Worm (Caenorhabditis elegans) whole organism, early embryonic: ENCODE measurements around the gene F28B12.1.

Experiments used
- B0310.2 ChIP-seq: sonication (generic microtip); optimal IDR thresholded peaks from 2 replicates; lab custom pipeline; 2016; ENCODE audit warnings: mild to moderate bottlenecking, missing genetic modification characterization, missing compliant biosample characterization
- F13C5.2 ChIP-seq: sonication (generic microtip); optimal IDR thresholded peaks from 2 replicates; lab custom pipeline; 2017; ENCODE audit warnings: mild to moderate bottlenecking, missing genetic modification characterization, inconsistent platforms, missing compliant biosample characterization
- aly-1 ChIP-seq: sonication (generic microtip); optimal IDR thresholded peaks from 2 replicates; lab custom pipeline; 2016; ENCODE audit warnings: missing genetic modification characterization, missing compliant biosample characterization
- ama-1 ChIP-seq: fragments of 150-350 bp; optimal IDR thresholded peaks from 2 replicates; lab custom pipeline; 2014
- ceh-13 ChIP-seq: fragments of 200-800 bp; sonication (Bioruptor generic); optimal IDR thresholded peaks from 2 replicates; lab custom pipeline; 2018; ENCODE audit warnings: mild to moderate bottlenecking, missing genetic modification characterization, missing compliant biosample characterization
- ceh-36 ChIP-seq: sonication (generic microtip); optimal IDR thresholded peaks from 2 replicates; lab custom pipeline; 2016; ENCODE audit warnings: missing genetic modification characterization, inconsistent platforms, missing compliant biosample characterization
- ets-7 ChIP-seq: sonication (generic microtip); optimal IDR thresholded peaks from 2 replicates; lab custom pipeline; 2016; ENCODE audit warnings: missing genotype, missing genetic modification characterization, missing compliant biosample characterization
- flt-1 ChIP-seq: fragments of 200-800 bp; sonication (Bioruptor generic); IDR thresholded peaks from 2 replicates; pipeline ENCODE4 v1.3.6; 2022; ENCODE audit warnings: missing genetic modification characterization, missing compliant biosample characterization
- hmbx-1 ChIP-seq: sonication (generic microtip); optimal IDR thresholded peaks from 2 replicates; lab custom pipeline; 2016; ENCODE audit warnings: mild to moderate bottlenecking, missing genetic modification characterization, missing compliant biosample characterization
- hmg-4 ChIP-seq: fragments of 200-800 bp; sonication (Bioruptor generic); optimal IDR thresholded peaks from 2 replicates; lab custom pipeline; 2018; ENCODE audit warnings: mild to moderate bottlenecking, missing genetic modification characterization, missing compliant biosample characterization
- hnd-1 ChIP-seq: sonication (generic microtip); optimal IDR thresholded peaks from 2 replicates; lab custom pipeline; 2016; ENCODE audit warnings: missing genetic modification characterization, missing compliant biosample characterization
- pes-1 ChIP-seq: fragments of 200-800 bp; sonication (Bioruptor generic); IDR thresholded peaks from 2 replicates; pipeline ENCODE4 v1.3.6; 2022; ENCODE audit warnings: missing genetic modification reagents, missing genetic modification characterization, missing compliant biosample characterization
- scrt-1 ChIP-seq: fragments of 200-800 bp; sonication (Bioruptor generic); IDR thresholded peaks from 2 replicates; pipeline ENCODE4 v1.3.6; 2022; ENCODE audit warnings: missing genetic modification characterization, missing compliant biosample characterization
- sea-1 ChIP-seq: fragments of 200-800 bp; sonication (Bioruptor generic); conservative IDR thresholded peaks from 2 replicates; pipeline ENCODE4 v1.3.6; 2022; ENCODE audit warnings: missing genetic modification characterization, missing compliant biosample characterization
- tbx-11 ChIP-seq: fragments of 200-800 bp; sonication (Bioruptor generic); IDR thresholded peaks from 2 replicates; pipeline ENCODE4 v1.3.6; 2022; ENCODE audit warnings: missing genetic modification characterization, missing compliant biosample characterization
- tbx-37 ChIP-seq: fragments of 200-800 bp; sonication (Bioruptor generic); conservative IDR thresholded peaks from 2 replicates; pipeline ENCODE4 v1.3.6; 2022; ENCODE audit warnings: missing genetic modification reagents, missing genetic modification characterization, missing compliant biosample characterization
- tra-4 ChIP-seq: sonication (generic microtip); optimal IDR thresholded peaks from 2 replicates; lab custom pipeline; 2017; ENCODE audit warnings: missing genetic modification characterization, missing compliant biosample characterization

F28B12.1 gene

DNA sequence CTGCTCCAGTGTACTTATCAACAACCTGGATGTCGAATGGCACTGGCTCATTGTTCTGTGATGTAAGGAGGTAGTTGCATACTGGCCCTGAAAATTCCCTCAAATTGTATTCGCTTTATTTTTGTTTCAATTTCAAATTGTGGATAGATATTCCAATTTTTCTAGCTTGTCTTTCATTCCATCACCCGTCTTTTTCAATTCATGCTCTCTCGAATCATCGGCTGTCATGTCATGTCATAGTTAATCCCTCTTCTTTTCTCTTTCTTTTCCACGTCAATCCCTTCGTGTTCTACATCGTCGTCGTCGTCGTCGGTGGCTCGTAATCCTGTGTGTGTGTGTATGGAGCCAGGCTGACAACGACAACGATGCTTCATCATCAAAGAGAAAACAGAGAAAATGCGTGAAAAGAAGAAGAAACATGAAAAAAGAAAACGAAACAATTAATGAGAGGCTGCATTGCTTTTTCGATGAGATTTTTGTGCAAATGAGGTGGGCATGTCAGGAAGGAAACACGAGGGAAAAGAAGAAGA lies 13.0 kb downstream of the F28B12.1 start:
- TF ChIP-seq B0310.2 = no peak
- TF ChIP-seq ceh-36 (tag; lab: Kevin White, UChicago) = peak; percentile 19

DNA sequence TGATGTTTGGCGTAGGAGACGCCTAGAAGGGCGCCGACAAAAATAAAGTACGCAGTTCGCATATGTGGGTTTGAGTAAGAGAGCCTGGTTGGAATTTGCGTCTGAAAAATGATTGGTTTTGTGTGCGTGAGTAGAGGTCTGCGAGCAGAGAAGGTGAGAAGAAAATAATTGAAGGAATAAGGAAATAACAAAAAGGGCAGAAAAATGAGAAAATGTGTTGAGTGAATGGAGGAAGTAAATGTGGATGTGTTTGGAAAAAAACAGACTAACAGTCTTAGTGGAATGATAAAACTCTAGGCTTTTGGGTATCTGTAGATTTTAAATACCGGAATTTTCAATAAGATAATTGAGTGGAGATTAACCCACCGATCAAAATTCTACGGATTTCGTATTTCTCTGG lies 13.9 kb downstream of the F28B12.1 start, which contains the start of gene casy-1:
Gene casy-1, minus strand, starts transcription at position 101 of the 400 bp plus-strand sequence.
- TF ChIP-seq F13C5.2 (tag; lab: Kevin White, UChicago) (no peak), ets-7 (tag; lab: Kevin White, UChicago) (no peak), hmbx-1 (no peak), ceh-36 (tag; lab: Kevin White, UChicago) (no peak), sea-1 (no peak), B0310.2 (no peak), tbx-11 (GFP tag; lab: Robert Waterston, UW) (no peak), aly-1 (tag; lab: Kevin White, UChicago) (no peak), scrt-1 (GFP tag; lab: Robert Waterston, UW) (no peak), hnd-1 (tag; lab: Kevin White, UChicago) (no peak), tbx-37 (GFP tag; lab: Robert Waterston, UW) (no peak), ceh-13 (GFP tag; lab: Kevin White, UChicago) (no peak)

DNA sequence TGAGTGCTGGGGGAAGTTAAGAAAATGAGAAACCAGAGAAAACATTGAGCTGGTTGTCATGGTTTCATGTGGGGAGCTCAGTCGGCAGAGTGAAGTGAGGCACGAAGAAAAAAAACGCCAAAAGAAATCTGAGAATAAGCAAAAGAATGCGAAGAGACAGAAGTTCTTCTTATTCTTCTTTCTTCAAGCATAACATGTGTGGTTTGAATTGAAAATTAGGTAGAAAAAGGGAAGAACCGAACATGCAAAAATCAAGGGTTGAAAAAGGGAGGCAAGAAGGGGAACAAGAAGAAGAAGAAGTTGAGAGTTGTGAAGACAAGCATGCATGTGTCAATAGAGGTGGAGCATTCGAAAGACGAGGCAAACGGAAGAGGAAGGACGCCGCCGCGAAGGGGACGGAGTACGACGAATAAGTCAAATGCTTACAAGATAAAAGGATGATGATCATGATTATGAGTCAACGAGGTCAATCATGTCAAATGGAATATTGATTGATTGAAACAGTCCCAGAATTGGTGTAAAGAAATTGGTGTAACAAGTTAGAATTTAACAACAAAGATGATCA lies 15.2 kb downstream of the F28B12.1 start:
- TF ChIP-seq scrt-1 (GFP tag; lab: Robert Waterston, UW) (no peak), ama-1 (no peak), sea-1 (no peak), hnd-1 (tag; lab: Kevin White, UChicago) (no peak), hmbx-1 (no peak), ceh-13 (GFP tag; lab: Kevin White, UChicago) (no peak), flt-1 (no peak), tra-4 (tag; lab: Kevin White, UChicago) (no peak), B0310.2 (no peak), tbx-37 (GFP tag; lab: Robert Waterston, UW) (no peak), ceh-36 (tag; lab: Kevin White, UChicago) (no peak), pes-1 (GFP tag; lab: Robert Waterston, UW) (no peak), aly-1 (tag; lab: Kevin White, UChicago) (no peak), tbx-11 (GFP tag; lab: Robert Waterston, UW) (no peak), hmg-4 (no peak), F13C5.2 (tag; lab: Kevin White, UChicago) (no peak), ets-7 (tag; lab: Kevin White, UChicago) (no peak)

DNA sequence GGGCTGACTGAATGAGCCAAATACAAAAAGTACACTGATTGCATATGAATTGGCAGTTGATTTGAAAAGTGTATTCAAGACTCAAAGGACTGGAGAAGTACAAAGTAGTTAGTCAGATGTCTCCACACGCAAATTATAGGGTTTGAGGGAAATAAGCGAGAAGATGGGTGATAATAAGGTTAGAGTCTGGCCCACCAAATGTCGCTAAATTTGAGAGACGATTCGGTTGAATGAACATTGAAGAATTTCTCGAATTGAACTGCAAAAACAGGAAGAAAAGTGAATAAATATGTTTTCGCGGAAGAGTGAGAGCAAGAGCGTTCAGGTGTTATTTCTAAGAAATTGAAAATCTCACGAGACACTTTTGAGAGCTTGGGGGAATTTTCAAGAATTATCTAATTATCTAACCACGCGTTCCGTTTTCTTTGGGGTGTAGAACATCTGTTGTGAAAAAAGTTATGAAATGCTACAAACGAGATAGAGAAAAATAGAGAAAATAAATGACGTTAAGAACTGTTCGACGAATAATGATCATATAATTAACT lies 16.9 kb downstream of the F28B12.1 start:
- TF ChIP-seq scrt-1 (GFP tag; lab: Robert Waterston, UW) (no peak), tbx-37 (GFP tag; lab: Robert Waterston, UW) (no peak), F13C5.2 (tag; lab: Kevin White, UChicago) (no peak), aly-1 (tag; lab: Kevin White, UChicago) (no peak), ceh-13 (GFP tag; lab: Kevin White, UChicago) (no peak), tbx-11 (GFP tag; lab: Robert Waterston, UW) (no peak)

DNA sequence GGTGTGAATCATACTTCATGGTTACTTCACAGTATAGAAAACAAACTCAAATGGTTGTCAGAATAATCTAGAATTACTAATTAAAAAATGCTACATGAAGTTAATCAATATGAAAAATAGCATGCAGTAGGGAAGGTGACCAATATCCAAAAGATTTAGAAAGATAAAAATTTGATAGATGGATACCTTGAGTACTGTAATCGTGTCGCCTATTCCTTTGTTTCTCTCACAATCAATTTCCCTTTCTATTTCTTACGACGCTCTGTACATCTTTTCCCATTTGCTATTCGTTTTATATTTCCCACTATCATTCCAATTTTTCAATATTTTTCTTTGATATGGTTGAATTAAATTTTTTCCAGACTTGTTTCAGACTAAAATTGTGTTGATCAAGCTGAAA lies 18.6 kb downstream of the F28B12.1 start, which contains the start of gene B0034.7:
Gene B0034.7, plus strand, starts transcription at position 301 of the 400 bp plus-strand sequence.
- TF ChIP-seq hnd-1 (tag; lab: Kevin White, UChicago) (no peak), ceh-13 (GFP tag; lab: Kevin White, UChicago) (no peak), ets-7 (tag; lab: Kevin White, UChicago) (no peak)

DNA sequence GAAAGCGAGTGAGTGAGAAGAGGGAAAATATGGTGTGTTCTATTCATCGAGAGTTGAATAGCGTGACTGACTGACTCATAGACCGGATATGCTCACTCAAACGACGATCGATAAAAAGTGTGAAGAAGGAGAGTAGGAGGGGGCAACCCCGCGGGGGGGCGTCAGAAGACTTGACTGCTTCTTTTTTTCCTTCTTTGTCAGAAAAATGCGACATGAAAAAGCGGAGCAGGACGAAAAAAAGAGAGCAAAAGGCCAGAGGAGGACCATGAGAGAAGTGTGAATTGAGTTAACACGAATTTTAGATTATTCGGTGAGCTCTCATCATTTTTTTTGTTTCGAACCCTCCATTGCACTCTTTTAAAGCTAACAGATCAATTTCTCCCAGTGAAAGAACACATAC lies 19.6 kb downstream of the F28B12.1 start:
- TF ChIP-seq aly-1 (tag; lab: Kevin White, UChicago) (no peak), pes-1 (GFP tag; lab: Robert Waterston, UW) (no peak), F13C5.2 (tag; lab: Kevin White, UChicago) (no peak), tbx-37 (GFP tag; lab: Robert Waterston, UW) (no peak), hnd-1 (tag; lab: Kevin White, UChicago) (no peak), flt-1 (no peak), tbx-11 (GFP tag; lab: Robert Waterston, UW) (no peak), ets-7 (tag; lab: Kevin White, UChicago) (no peak), sea-1 (no peak), tra-4 (tag; lab: Kevin White, UChicago) (no peak), ama-1 (no peak), B0310.2 (no peak), hmg-4 (no peak), scrt-1 (GFP tag; lab: Robert Waterston, UW) (no peak), hmbx-1 (no peak), ceh-36 (tag; lab: Kevin White, UChicago) (no peak), ceh-13 (GFP tag; lab: Kevin White, UChicago) (no peak)

DNA sequence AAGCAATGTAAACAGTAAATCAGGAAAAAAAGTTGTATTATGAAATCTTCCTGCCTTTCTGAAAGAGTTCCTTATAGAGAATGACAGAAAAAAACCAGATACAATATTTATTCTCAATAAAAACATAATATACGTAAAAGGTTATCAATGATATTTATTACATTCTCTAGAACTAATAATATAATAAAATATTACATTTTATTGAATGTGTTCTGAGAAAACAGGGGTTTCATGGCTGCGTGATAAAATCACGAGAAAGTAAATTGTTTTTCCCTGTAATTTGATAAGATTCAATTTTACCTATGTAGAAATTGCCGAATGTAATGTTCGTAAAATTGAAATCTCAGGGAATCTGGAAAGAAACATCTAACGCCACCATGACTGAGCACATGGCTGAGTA lies 22.2 kb downstream of the F28B12.1 start:
- TF ChIP-seq ceh-36 (tag; lab: Kevin White, UChicago) (no peak), B0310.2 (no peak)

DNA sequence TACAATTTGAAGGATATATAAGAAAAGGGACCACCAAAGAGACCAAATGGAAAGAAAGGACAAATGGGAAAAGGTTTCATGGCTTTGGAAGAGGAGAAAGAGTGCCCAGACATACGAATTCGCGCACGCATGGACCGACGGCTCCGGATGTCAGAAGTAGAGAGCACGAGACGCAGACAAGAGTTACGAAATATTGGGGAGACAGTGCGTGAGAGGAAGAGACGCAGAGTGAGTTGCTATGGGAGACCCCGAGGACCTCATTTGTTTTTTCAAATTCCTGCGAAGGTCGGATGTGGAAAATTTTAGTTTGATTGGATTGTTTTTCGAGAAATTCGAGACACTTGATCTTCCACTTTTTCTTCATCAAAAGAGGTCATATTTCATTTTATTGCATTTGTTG lies 23.9 kb downstream of the F28B12.1 start:
- TF ChIP-seq hmg-4 (no peak), ets-7 (tag; lab: Kevin White, UChicago) (peak; percentile 2), tra-4 (tag; lab: Kevin White, UChicago) (no peak)
